Worm (Caenorhabditis elegans) whole organism, L4 larva: ENCODE data around the gene nhl-2.

Experiments used
- hlh-30 ChIP-seq: sonication (generic microtip); optimal IDR thresholded peaks from 2 replicates; lab custom pipeline; 2017; ENCODE audit warnings: antibody characterized with exemption, mild to moderate bottlenecking, missing genetic modification characterization, missing compliant biosample characterization; ENCODE audit not compliant: insufficient read depth
- lin-39 ChIP-seq: fragments of 150-350 bp; optimal IDR thresholded peaks from 2 replicates; lab custom pipeline; 2014; ENCODE audit warnings: missing biosample characterization, missing genetic modification reagents, missing genetic modification characterization
- lsy-2 ChIP-seq, 2 experiments: fragments of 150-350 bp in 1 of 2; sonication (generic microtip) in 1 of 2; optimal IDR thresholded peaks; 2 replicates each; lab custom pipeline; 2014 to 2017; ENCODE audit warnings: missing biosample characterization in 2 of 2, missing genetic modification characterization in 2 of 2
- zip-2 ChIP-seq: fragments of 150-350 bp; optimal IDR thresholded peaks from 2 replicates; lab custom pipeline; 2014; ENCODE audit warnings: missing biosample characterization, missing genetic modification characterization

- TF ChIP-seq zip-2 (tag; lab: Kevin White, UChicago) (no peak), lsy-2 (tag; optimal IDR thresholded peaks at IDR 0.05; lab: Kevin White, UChicago) (no peak), hlh-30 (tag; lab: Kevin White, UChicago) (no peak), lin-39 (tag; lab: Kevin White, UChicago) (no peak)
Measured at ce11 chrIII:4844327-4844726, 54.6 kb downstream of the nhl-2 start, which contains the start of the genes clec-157 and fkh-5.
